Worm (Caenorhabditis elegans) whole organism, L4 larva: ENCODE results near the gene his-71.

ENCODE experiments used
- F10B5.3 ChIP-seq: sonication (generic microtip); optimal IDR thresholded peaks from 2 replicates; lab custom pipeline; 2016; ENCODE audit warnings: mild to moderate bottlenecking, missing genetic modification characterization, missing compliant biosample characterization
- F44E2.7 ChIP-seq: fragments of 200-800 bp; sonication (Bioruptor generic); IDR thresholded peaks from 2 replicates; pipeline ENCODE4 v2.1.2; 2022; ENCODE audit warnings: missing genetic modification characterization, missing compliant biosample characterization
- R02D3.7 ChIP-seq: fragments of 150-350 bp; sonication (generic microtip); optimal IDR thresholded peaks from 3 replicates; lab custom pipeline; 2014; ENCODE audit warnings: missing biosample characterization, missing genetic modification characterization
- Y105C5A.15 ChIP-seq: fragments of 200-800 bp; sonication (Bioruptor generic); IDR thresholded peaks from 2 replicates; pipeline ENCODE4 v1.3.6; 2022; ENCODE audit warnings: missing genetic modification characterization, missing compliant biosample characterization
- Y5F2A.4 ChIP-seq: fragments of 200-800 bp; sonication (Bioruptor generic); optimal IDR thresholded peaks from 2 replicates; lab custom pipeline; 2018; ENCODE audit warnings: mild to moderate bottlenecking, missing genetic modification characterization, missing compliant biosample characterization
- Y75B8A.6 ChIP-seq: fragments of 200-800 bp; sonication (Bioruptor generic); IDR thresholded peaks from 2 replicates; pipeline ENCODE4 v1.3.6; 2022; ENCODE audit warnings: missing genetic modification reagents, missing genetic modification characterization, missing compliant biosample characterization
- ZK337.2 ChIP-seq: fragments of 200-800 bp; sonication (Bioruptor generic); IDR thresholded peaks from 2 replicates; pipeline ENCODE4 v1.3.6; 2022; ENCODE audit warnings: missing genetic modification reagents, missing genetic modification characterization, missing compliant biosample characterization
- aly-2 ChIP-seq: sonication (generic microtip); optimal IDR thresholded peaks from 2 replicates; lab custom pipeline; 2018; ENCODE audit warnings: missing biosample characterization, missing genetic modification characterization
- arid-1 ChIP-seq: fragments of 200-800 bp; sonication (Bioruptor generic); conservative IDR thresholded peaks from 2 replicates; pipeline ENCODE4 v1.3.6; 2022; ENCODE audit warnings: missing genetic modification reagents, missing genetic modification characterization, missing compliant biosample characterization
- attf-4 ChIP-seq: sonication (generic microtip); optimal IDR thresholded peaks from 3 replicates; lab custom pipeline; 2017; ENCODE audit warnings: missing biosample characterization, missing genetic modification characterization
- ceh-20 ChIP-seq: fragments of 200-800 bp; sonication (Bioruptor generic); IDR thresholded peaks from 2 replicates; pipeline ENCODE4 v1.3.6; 2022; ENCODE audit warnings: missing genetic modification reagents, missing genetic modification characterization, missing compliant biosample characterization
- ceh-44 ChIP-seq: fragments of 200-800 bp; sonication (Bioruptor generic); IDR thresholded peaks from 2 replicates; pipeline ENCODE4 v1.3.6; 2022; ENCODE audit warnings: missing genetic modification reagents, missing genetic modification characterization, missing compliant biosample characterization
- ceh-82 ChIP-seq: sonication (generic microtip); optimal IDR thresholded peaks from 2 replicates; lab custom pipeline; 2017; ENCODE audit warnings: missing biosample characterization, missing genetic modification characterization
- daf-12 ChIP-seq: fragments of 150-350 bp; optimal IDR thresholded peaks from 2 replicates; lab custom pipeline; 2014; ENCODE audit warnings: missing biosample characterization, missing genetic modification reagents, missing genetic modification characterization
- daf-16 ChIP-seq, 3 experiments: sonication (generic microtip); optimal IDR thresholded peaks; 2 replicates each; lab custom pipeline; 2016 to 2017; ENCODE audit warnings: missing genetic modification characterization in 3 of 3, missing genetic modification reagents in 3 of 3, mild to moderate bottlenecking in 2 of 3, missing compliant biosample characterization in 2 of 3, missing biosample characterization in 1 of 3, moderate library complexity in 1 of 3
- daf-8 ChIP-seq: fragments of 200-800 bp; sonication (Bioruptor generic); IDR thresholded peaks from 2 replicates; pipeline ENCODE4 v1.3.6; 2022; ENCODE audit warnings: missing genetic modification characterization, missing compliant biosample characterization
- dpl-1 ChIP-seq: fragments of 150-350 bp; optimal IDR thresholded peaks from 2 replicates; lab custom pipeline; 2014; ENCODE audit warnings: missing biosample characterization, missing genetic modification reagents, missing genetic modification characterization
- egl-27 ChIP-seq: sonication (generic microtip); optimal IDR thresholded peaks from 3 replicates; lab custom pipeline; 2017; ENCODE audit warnings: missing biosample characterization, missing genetic modification reagents, missing genetic modification characterization
- egl-43 ChIP-seq: fragments of 200-800 bp; sonication (Bioruptor generic); IDR thresholded peaks from 2 replicates; pipeline ENCODE4 v1.3.6; 2022; ENCODE audit warnings: missing genetic modification reagents, missing genetic modification characterization, missing compliant biosample characterization
- hif-1 ChIP-seq, 2 experiments: sonication (generic microtip); optimal IDR thresholded peaks; 2 replicates each; lab custom pipeline; 2016 to 2017; ENCODE audit warnings: missing compliant biosample characterization in 2 of 2, missing genetic modification characterization in 2 of 2, missing genetic modification reagents in 2 of 2, missing genotype in 2 of 2, mild to moderate bottlenecking in 1 of 2
- hlh-11 ChIP-seq: fragments of 200-800 bp; sonication (Bioruptor generic); optimal IDR thresholded peaks from 2 replicates; lab custom pipeline; 2018; ENCODE audit warnings: mild to moderate bottlenecking, missing genetic modification characterization, missing compliant biosample characterization
- hlh-30 ChIP-seq: sonication (generic microtip); optimal IDR thresholded peaks from 2 replicates; lab custom pipeline; 2017; ENCODE audit warnings: antibody characterized with exemption, mild to moderate bottlenecking, missing genetic modification characterization, missing compliant biosample characterization; ENCODE audit not compliant: insufficient read depth
- hmg-1.1 ChIP-seq: fragments of 200-800 bp; sonication (Bioruptor generic); IDR thresholded peaks from 2 replicates; pipeline ENCODE4 v1.3.6; 2022; ENCODE audit warnings: missing genetic modification reagents, missing genetic modification characterization, missing compliant biosample characterization
- lin-38 ChIP-seq: fragments of 200-800 bp; sonication (Bioruptor generic); IDR thresholded peaks from 2 replicates; pipeline ENCODE4 v1.3.6; 2022; ENCODE audit warnings: missing genetic modification reagents, missing genetic modification characterization, missing compliant biosample characterization
- lin-39 ChIP-seq: fragments of 150-350 bp; optimal IDR thresholded peaks from 2 replicates; lab custom pipeline; 2014; ENCODE audit warnings: missing biosample characterization, missing genetic modification reagents, missing genetic modification characterization
- madf-5 ChIP-seq, 2 experiments: fragments of 200-800 bp; sonication (Bioruptor generic); IDR thresholded peaks; 2 replicates each; pipeline ENCODE4 v1.3.6; 2022; ENCODE audit warnings: missing compliant biosample characterization in 2 of 2, missing genetic modification characterization in 2 of 2
- mdt-29 ChIP-seq: fragments of 200-800 bp; sonication (Bioruptor generic); IDR thresholded peaks from 2 replicates; pipeline ENCODE4 v1.3.6; 2022; ENCODE audit warnings: missing genetic modification reagents, missing genetic modification characterization, missing compliant biosample characterization
- mep-1 ChIP-seq: fragments of 150-350 bp; sonication (generic microtip); optimal IDR thresholded peaks from 3 replicates; lab custom pipeline; 2014; ENCODE audit warnings: missing biosample characterization, missing genetic modification characterization
- mxl-2 ChIP-seq: fragments of 200-800 bp; sonication (Bioruptor generic); conservative IDR thresholded peaks from 2 replicates; pipeline ENCODE4 v1.3.6; 2022; ENCODE audit warnings: missing genetic modification reagents, missing genetic modification characterization, missing compliant biosample characterization
- nhr-102 ChIP-seq: sonication (generic microtip); optimal IDR thresholded peaks from 2 replicates; lab custom pipeline; 2016; ENCODE audit warnings: mild to moderate bottlenecking, missing genetic modification characterization, moderate library complexity, missing compliant biosample characterization
- nhr-111 ChIP-seq: fragments of 200-800 bp; sonication (Bioruptor generic); optimal IDR thresholded peaks from 2 replicates; lab custom pipeline; 2018; ENCODE audit warnings: mild to moderate bottlenecking, missing genetic modification characterization, missing compliant biosample characterization
- nhr-237 ChIP-seq: sonication (generic microtip); optimal IDR thresholded peaks from 2 replicates; lab custom pipeline; 2017; ENCODE audit warnings: missing biosample characterization, missing genetic modification characterization
- nhr-41 ChIP-seq: fragments of 200-800 bp; sonication (Bioruptor generic); IDR thresholded peaks from 2 replicates; pipeline ENCODE4 v1.3.6; 2022; ENCODE audit warnings: missing genetic modification reagents, missing genetic modification characterization, missing compliant biosample characterization
- nhr-42 ChIP-seq: fragments of 200-800 bp; sonication (Bioruptor generic); IDR thresholded peaks from 2 replicates; pipeline ENCODE4 v1.3.6; 2022; ENCODE audit warnings: missing genetic modification characterization, missing compliant biosample characterization
- nhr-48 ChIP-seq: sonication (generic microtip); optimal IDR thresholded peaks from 2 replicates; lab custom pipeline; 2016; ENCODE audit warnings: mild to moderate bottlenecking, missing genetic modification characterization, missing compliant biosample characterization
- nhr-76 ChIP-seq: fragments of 150-350 bp; optimal IDR thresholded peaks from 2 replicates; lab custom pipeline; 2014; ENCODE audit warnings: missing biosample characterization, missing genetic modification characterization
- nhr-77 ChIP-seq: fragments of 150-350 bp; optimal IDR thresholded peaks from 2 replicates; lab custom pipeline; 2014; ENCODE audit warnings: missing biosample characterization, missing genetic modification characterization
- php-3 ChIP-seq: fragments of 200-800 bp; sonication (Bioruptor generic); IDR thresholded peaks from 2 replicates; pipeline ENCODE4 v1.3.6; 2022; ENCODE audit warnings: missing genetic modification reagents, missing genetic modification characterization, missing compliant biosample characterization
- saeg-2 ChIP-seq: fragments of 200-800 bp; sonication (Bioruptor generic); IDR thresholded peaks from 2 replicates; pipeline ENCODE4 v1.3.6; 2022; ENCODE audit warnings: missing genetic modification reagents, missing genetic modification characterization, missing compliant biosample characterization
- spr-1 ChIP-seq: sonication (generic microtip); optimal IDR thresholded peaks from 2 replicates; lab custom pipeline; 2016; ENCODE audit warnings: mild to moderate bottlenecking, missing genetic modification characterization, missing compliant biosample characterization
- spr-3 ChIP-seq: fragments of 200-800 bp; sonication (Bioruptor generic); optimal IDR thresholded peaks from 2 replicates; lab custom pipeline; 2018; ENCODE audit warnings: mild to moderate bottlenecking, missing genetic modification characterization, missing compliant biosample characterization
- tag-97 ChIP-seq: fragments of 200-800 bp; sonication (Bioruptor generic); IDR thresholded peaks from 2 replicates; pipeline ENCODE4 v1.3.6; 2022; ENCODE audit warnings: missing genetic modification characterization, missing compliant biosample characterization
- unc-130 ChIP-seq: sonication (generic microtip); optimal IDR thresholded peaks from 2 replicates; lab custom pipeline; 2016; ENCODE audit warnings: missing genetic modification reagents, missing genetic modification characterization, missing compliant biosample characterization
- unc-39 ChIP-seq: sonication (generic microtip); optimal IDR thresholded peaks from 2 replicates; lab custom pipeline; 2017; ENCODE audit warnings: missing biosample characterization, missing genetic modification characterization
- unc-62 ChIP-seq, 3 experiments: fragments of 150-350 bp in 1 of 3; sonication (generic microtip); optimal IDR thresholded peaks in 2 of 3; peaks in 1 of 3; 1 replicate in 1 of 3; 2 replicates in 2 of 3; lab custom pipeline; 2014 to 2017; ENCODE audit warnings: missing biosample characterization in 3 of 3, missing genetic modification characterization in 3 of 3, missing genetic modification reagents in 3 of 3, missing genotype in 1 of 3
- zag-1 ChIP-seq: fragments of 150-350 bp; optimal IDR thresholded peaks from 2 replicates; lab custom pipeline; 2014; ENCODE audit warnings: missing biosample characterization, missing genetic modification characterization
- zfp-2 ChIP-seq: sonication (generic microtip); optimal IDR thresholded peaks from 2 replicates; lab custom pipeline; 2016; ENCODE audit warnings: mild to moderate bottlenecking, missing genetic modification characterization, missing compliant biosample characterization
- zip-11 ChIP-seq: fragments of 200-800 bp; sonication (Bioruptor generic); IDR thresholded peaks from 2 replicates; pipeline ENCODE4 v1.3.6; 2022; ENCODE audit warnings: missing genetic modification characterization, missing compliant biosample characterization
- ztf-7 ChIP-seq: fragments of 150-350 bp; optimal IDR thresholded peaks from 2 replicates; lab custom pipeline; 2014; ENCODE audit warnings: missing biosample characterization, missing genetic modification characterization

Gene his-71

DNA sequence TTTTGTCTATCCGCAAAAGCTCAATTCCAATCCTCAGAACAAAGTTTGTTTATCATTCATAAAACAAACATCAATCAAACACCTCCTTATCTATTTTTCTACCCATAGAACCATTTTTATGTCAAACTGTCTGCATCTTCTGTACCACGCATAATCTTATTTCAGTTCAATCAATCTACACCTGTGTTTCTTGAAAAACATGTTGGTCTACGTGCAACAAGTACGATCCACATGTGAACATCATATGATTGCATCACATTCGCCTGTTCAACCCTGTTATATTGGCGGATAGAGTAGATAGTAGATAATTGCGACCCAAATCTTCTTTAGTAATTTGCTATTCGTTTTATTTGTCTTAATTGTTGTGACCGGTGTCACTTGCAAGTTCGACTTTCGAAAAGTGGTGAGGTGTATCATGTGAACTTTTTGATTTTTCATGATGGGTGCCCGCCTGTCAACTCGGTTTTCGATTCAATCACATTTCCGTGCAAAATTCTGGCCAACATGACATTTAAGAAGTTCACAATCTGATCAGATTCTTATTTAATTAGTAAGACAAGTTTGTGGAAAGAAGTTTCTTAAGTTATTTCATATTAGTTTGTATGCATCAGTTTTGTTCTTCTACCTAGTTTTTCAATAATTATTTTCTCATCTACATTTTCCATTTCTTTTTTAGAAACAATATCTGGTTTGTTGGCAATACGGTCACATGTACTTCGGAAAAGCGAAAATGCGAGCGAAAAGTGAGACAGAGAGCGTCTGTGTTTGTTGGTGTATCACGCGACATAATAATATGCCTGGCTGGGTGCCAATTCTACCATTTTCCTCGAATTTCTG is 29.4 kb downstream of the his-71 start (continued):
- peak; percentile 9; the same call in 1 of the 2 replicates for TF ChIP-seq hmg-1.1 (GFP tag; lab: Robert Waterston, UW)
- no peak for TF ChIP-seq R02D3.7 (tag; lab: Kevin White, UChicago)
- peak; percentile 56; the same call in 1 of the 2 replicates for TF ChIP-seq mdt-29 (GFP tag; lab: Robert Waterston, UW)
- TF ChIP-seq arid-1 = no peak
- no peak for TF ChIP-seq unc-130 (GFP tag; lab: Kevin White, UChicago)
- TF ChIP-seq aly-2 = no peak
- TF ChIP-seq zfp-2 (tag; lab: Kevin White, UChicago) = no peak
- no peak for TF ChIP-seq ZK337.2 (GFP tag; lab: Robert Waterston, UW)
- peak; percentile 37 for TF ChIP-seq mep-1 (tag; lab: Kevin White, UChicago)
- TF ChIP-seq daf-12 (tag; lab: Kevin White, UChicago) = no peak
- TF ChIP-seq unc-39 (tag; lab: Kevin White, UChicago) = no peak
- no peak for TF ChIP-seq zag-1 (tag; lab: Kevin White, UChicago)
- no peak for TF ChIP-seq Y5F2A.4 (GFP tag; lab: Kevin White, UChicago)
- no peak for TF ChIP-seq nhr-42 (GFP tag; lab: Robert Waterston, UW)
- no peak for TF ChIP-seq madf-5 (GFP tag; IDR thresholded peaks at IDR 0.05; lab: Robert Waterston, UW)
- peak; percentile 98 for TF ChIP-seq ztf-7
- TF ChIP-seq mxl-2 (GFP tag; lab: Robert Waterston, UW) = no peak
- TF ChIP-seq ceh-82 (tag; lab: Kevin White, UChicago) = no peak
- peak; percentile 78 for TF ChIP-seq hlh-30 (tag; lab: Kevin White, UChicago)
- no peak for TF ChIP-seq egl-27 (tag; lab: Kevin White, UChicago)
- TF ChIP-seq tag-97 = no peak
- peak in 1 of 2 experiments; percentile 89 for TF ChIP-seq hif-1 (tag; optimal IDR thresholded peaks at IDR 0.05; lab: Kevin White, UChicago)
- TF ChIP-seq lin-38 (GFP tag; lab: Robert Waterston, UW) = no peak
- TF ChIP-seq ceh-20 = no peak
- TF ChIP-seq zip-11 (GFP tag; lab: Robert Waterston, UW) = no peak
- TF ChIP-seq nhr-41 (GFP tag; lab: Robert Waterston, UW) = no peak
- TF ChIP-seq nhr-48 (tag; lab: Kevin White, UChicago) = peak; percentile 55
- TF ChIP-seq unc-62 (GFP tag; optimal IDR thresholded peaks at IDR 0.05 in 1 of 2; lab: Kevin White, UChicago) = peak in 1 of 2 experiments; percentile 56
- TF ChIP-seq unc-62 (tag; optimal IDR thresholded peaks at IDR 0.05; lab: Kevin White, UChicago) = no peak
- TF ChIP-seq dpl-1 (GFP tag; lab: Kevin White, UChicago) = peak; percentile 16
- TF ChIP-seq F44E2.7 (GFP tag; lab: Robert Waterston, UW) = no peak
- no peak for TF ChIP-seq nhr-111 (GFP tag; lab: Kevin White, UChicago)
- TF ChIP-seq F10B5.3 (tag; lab: Kevin White, UChicago) = no peak
- peak; percentile 51 for TF ChIP-seq nhr-77 (tag; lab: Kevin White, UChicago)
- TF ChIP-seq hlh-11 = peak; percentile 53
- no peak for TF ChIP-seq spr-3 (GFP tag; lab: Kevin White, UChicago)
- no peak for TF ChIP-seq nhr-237 (tag; lab: Kevin White, UChicago)
- no peak for TF ChIP-seq daf-8 (GFP tag; lab: Robert Waterston, UW)
- TF ChIP-seq nhr-102 (tag; lab: Kevin White, UChicago) = no peak
- TF ChIP-seq nhr-76 (tag; lab: Kevin White, UChicago) = no peak
- no peak for TF ChIP-seq egl-43 (GFP tag; lab: Robert Waterston, UW)
- no peak for TF ChIP-seq attf-4
- no peak for TF ChIP-seq ceh-44 (GFP tag; lab: Robert Waterston, UW)
- TF ChIP-seq spr-1 (tag; lab: Kevin White, UChicago) = no peak
- TF ChIP-seq daf-16 (GFP tag; optimal IDR thresholded peaks at IDR 0.05; lab: Kevin White, UChicago) = peak in 1 of 2 experiments; percentile 66
- TF ChIP-seq daf-16 (tag; optimal IDR thresholded peaks at IDR 0.05; lab: Kevin White, UChicago) = peak; percentile 96
- peak; percentile 59; the same call in 1 of the 2 replicates for TF ChIP-seq php-3 (GFP tag; lab: Robert Waterston, UW)
- TF ChIP-seq Y75B8A.6 (GFP tag; lab: Robert Waterston, UW) = no peak
- no peak for TF ChIP-seq lin-39 (tag; lab: Kevin White, UChicago)
- no peak for TF ChIP-seq Y105C5A.15 (GFP tag; lab: Robert Waterston, UW)
- TF ChIP-seq saeg-2 = no peak
